Fruit fly (Drosophila melanogaster) whole organism, prepupa: Measurements from ENCODE around the gene corto.

ENCODE experiments used
- Blimp-1 ChIP-seq: fragments of 200-800 bp; sonication (Bioruptor generic); optimal IDR thresholded peaks from 3 replicates; lab custom pipeline; 2017; ENCODE audit warnings: missing biosample characterization, missing genetic modification characterization, mild to moderate bottlenecking, moderate library complexity, missing genetic modification reagents
- CG10631 ChIP-seq: fragments of 200-800 bp; sonication (Bioruptor generic); optimal IDR thresholded peaks from 2 replicates; lab custom pipeline; 2016; ENCODE audit warnings: missing biosample characterization, missing genetic modification characterization
- CG10669 ChIP-seq: fragments of 200-800 bp; sonication (Bioruptor generic); optimal IDR thresholded peaks from 3 replicates; lab custom pipeline; 2018; ENCODE audit warnings: missing biosample characterization, mild to moderate bottlenecking, missing genetic modification characterization, moderate library complexity
- CG11294 ChIP-seq: fragments of 200-800 bp; sonication (Bioruptor generic); IDR thresholded peaks from 2 replicates; pipeline ENCODE4 v1.3.6; 2022; ENCODE audit warnings: missing biosample characterization, missing genetic modification characterization
- CG11902 ChIP-seq: fragments of 200-800 bp; sonication (Bioruptor generic); optimal IDR thresholded peaks from 3 replicates; lab custom pipeline; 2016; ENCODE audit warnings: missing biosample characterization, missing genetic modification characterization
- CG15336 ChIP-seq: fragments of 200-800 bp; sonication (Bioruptor generic); IDR thresholded peaks from 2 replicates; pipeline ENCODE4 v1.3.6; 2022; ENCODE audit warnings: missing biosample characterization, missing genetic modification characterization
- CG1621 ChIP-seq: fragments of 200-800 bp; sonication (Bioruptor generic); optimal IDR thresholded peaks from 3 replicates; lab custom pipeline; 2018; ENCODE audit warnings: missing biosample characterization, mild to moderate bottlenecking, missing genetic modification characterization
- CG16779 ChIP-seq: fragments of 200-800 bp; sonication (Bioruptor generic); optimal IDR thresholded peaks from 3 replicates; lab custom pipeline; 2017; ENCODE audit warnings: missing biosample characterization, mild to moderate bottlenecking, missing genetic modification characterization
- CG31627 ChIP-seq: fragments of 200-800 bp; sonication (Bioruptor generic); optimal IDR thresholded peaks from 3 replicates; lab custom pipeline; 2016; ENCODE audit warnings: missing biosample characterization, missing genetic modification characterization
- CG32006 ChIP-seq: fragments of 200-800 bp; sonication (Bioruptor generic); optimal IDR thresholded peaks from 3 replicates; lab custom pipeline; 2017; ENCODE audit warnings: missing biosample characterization, mild to moderate bottlenecking, missing genetic modification characterization
- CG34406 ChIP-seq: fragments of 200-800 bp; sonication (Bioruptor generic); optimal IDR thresholded peaks from 3 replicates; lab custom pipeline; 2016; ENCODE audit warnings: missing biosample characterization, missing genetic modification characterization
- CG3919 ChIP-seq: fragments of 200-800 bp; sonication (Bioruptor generic); optimal IDR thresholded peaks from 3 replicates; lab custom pipeline; 2016; ENCODE audit warnings: missing biosample characterization, missing genetic modification characterization
- CG4318 ChIP-seq: fragments of 200-800 bp; sonication (Bioruptor generic); optimal IDR thresholded peaks from 3 replicates; lab custom pipeline; 2017; ENCODE audit warnings: missing biosample characterization, mild to moderate bottlenecking, missing genetic modification characterization
- CG6163 ChIP-seq: fragments of 200-800 bp; sonication (Bioruptor generic); IDR thresholded peaks from 3 replicates; pipeline ENCODE4 v1.3.6; 2022; ENCODE audit warnings: missing biosample characterization, missing genetic modification characterization
- CG6276 ChIP-seq: fragments of 200-800 bp; sonication (Bioruptor generic); optimal IDR thresholded peaks from 2 replicates; lab custom pipeline; 2017; ENCODE audit warnings: missing biosample characterization, mild to moderate bottlenecking, missing genetic modification characterization
- CG6808 ChIP-seq: fragments of 200-800 bp; sonication (Bioruptor generic); optimal IDR thresholded peaks from 3 replicates; lab custom pipeline; 2017; ENCODE audit warnings: missing biosample characterization, missing genetic modification characterization, mild to moderate bottlenecking, moderate library complexity, missing genetic modification reagents
- CG6854 ChIP-seq: fragments of 200-800 bp; sonication (Bioruptor generic); optimal IDR thresholded peaks from 2 replicates; lab custom pipeline; 2017; ENCODE audit warnings: missing biosample characterization, mild to moderate bottlenecking, missing genetic modification characterization
- CG7368 ChIP-seq: fragments of 200-800 bp; sonication (Bioruptor generic); optimal IDR thresholded peaks from 3 replicates; lab custom pipeline; 2016; ENCODE audit warnings: missing biosample characterization, missing genetic modification characterization
- CG8119 ChIP-seq: fragments of 200-800 bp; sonication (Bioruptor generic); IDR thresholded peaks from 3 replicates; pipeline ENCODE4 v1.3.6; 2022; ENCODE audit warnings: missing biosample characterization, missing genetic modification characterization
- CG8319 ChIP-seq: fragments of 200-800 bp; sonication (Bioruptor generic); optimal IDR thresholded peaks from 3 replicates; lab custom pipeline; 2016; ENCODE audit warnings: missing biosample characterization, missing genetic modification characterization
- CG8632 ChIP-seq: fragments of 200-800 bp; sonication (Bioruptor generic); optimal IDR thresholded peaks from 3 replicates; lab custom pipeline; 2016; ENCODE audit warnings: missing biosample characterization, missing genetic modification characterization
- CG9139 ChIP-seq: fragments of 200-800 bp; sonication (Bioruptor generic); optimal IDR thresholded peaks from 3 replicates; lab custom pipeline; 2017; ENCODE audit warnings: missing biosample characterization, mild to moderate bottlenecking, missing genetic modification characterization
- Eip75B ChIP-seq: fragments of 200-800 bp; sonication (Bioruptor generic); optimal IDR thresholded peaks from 3 replicates; lab custom pipeline; 2016; ENCODE audit warnings: missing biosample characterization, missing genetic modification characterization
- Ets21C ChIP-seq: fragments of 200-800 bp; sonication (Bioruptor generic); optimal IDR thresholded peaks from 3 replicates; lab custom pipeline; 2016; ENCODE audit warnings: missing biosample characterization, missing genetic modification characterization
- Gug ChIP-seq: fragments of 200-800 bp; sonication (Bioruptor generic); IDR thresholded peaks from 2 replicates; pipeline ENCODE4 v1.3.6; 2022; ENCODE audit warnings: missing biosample characterization, missing genetic modification characterization
- Hr38 ChIP-seq: sonication (Bioruptor generic); optimal IDR thresholded peaks from 2 replicates; lab custom pipeline; 2016; ENCODE audit warnings: missing biosample characterization, missing genetic modification characterization
- Hr39 ChIP-seq: fragments of 200-800 bp; sonication (Bioruptor generic); optimal IDR thresholded peaks from 2 replicates; lab custom pipeline; 2016; ENCODE audit warnings: missing biosample characterization, missing genetic modification characterization
- Hr4 ChIP-seq: fragments of 200-800 bp; sonication (Bioruptor generic); optimal IDR thresholded peaks from 3 replicates; lab custom pipeline; 2016; ENCODE audit warnings: missing biosample characterization, missing genetic modification characterization
- Lpt ChIP-seq: fragments of 200-800 bp; sonication (Bioruptor generic); optimal IDR thresholded peaks from 3 replicates; lab custom pipeline; 2016; ENCODE audit warnings: missing biosample characterization, missing genetic modification characterization
- Met ChIP-seq: fragments of 200-800 bp; sonication (Bioruptor generic); optimal IDR thresholded peaks from 3 replicates; lab custom pipeline; 2016; ENCODE audit warnings: missing biosample characterization, missing genetic modification characterization
- OdsH ChIP-seq: fragments of 200-800 bp; sonication (Bioruptor generic); optimal IDR thresholded peaks from 3 replicates; lab custom pipeline; 2016; ENCODE audit warnings: missing biosample characterization, missing genetic modification characterization
- Smox ChIP-seq: fragments of 200-800 bp; sonication (Bioruptor generic); optimal IDR thresholded peaks from 3 replicates; lab custom pipeline; 2016; ENCODE audit warnings: missing biosample characterization, missing genetic modification characterization
- Sox102F ChIP-seq: fragments of 200-800 bp; sonication (Bioruptor generic); optimal IDR thresholded peaks from 2 replicates; lab custom pipeline; 2016; ENCODE audit warnings: missing biosample characterization, mild to moderate bottlenecking, missing genetic modification characterization
- Sox14 ChIP-seq: fragments of 200-800 bp; sonication (Bioruptor generic); optimal IDR thresholded peaks from 3 replicates; lab custom pipeline; 2016; ENCODE audit warnings: missing biosample characterization, missing genetic modification characterization
- Sox15 ChIP-seq: fragments of 200-800 bp; sonication (Bioruptor generic); optimal IDR thresholded peaks from 3 replicates; lab custom pipeline; 2016; ENCODE audit warnings: missing biosample characterization, missing genetic modification characterization
- achi ChIP-seq: fragments of 200-800 bp; sonication (Bioruptor generic); optimal IDR thresholded peaks from 3 replicates; lab custom pipeline; 2016; ENCODE audit warnings: missing biosample characterization, missing genetic modification characterization
- acj6 ChIP-seq: fragments of 200-800 bp; sonication (Bioruptor generic); optimal IDR thresholded peaks from 3 replicates; lab custom pipeline; 2016; ENCODE audit warnings: missing biosample characterization, missing genetic modification characterization
- cyc ChIP-seq: fragments of 200-800 bp; sonication (Bioruptor generic); optimal IDR thresholded peaks from 3 replicates; lab custom pipeline; 2016; ENCODE audit warnings: missing biosample characterization, missing genetic modification characterization
- dac ChIP-seq: fragments of 200-800 bp; sonication (Bioruptor generic); optimal IDR thresholded peaks from 2 replicates; lab custom pipeline; 2017; ENCODE audit warnings: missing biosample characterization, mild to moderate bottlenecking, missing genetic modification characterization
- dsx ChIP-seq: fragments of 200-800 bp; optimal IDR thresholded peaks from 3 replicates; lab custom pipeline; 2019; ENCODE audit warnings: missing biosample characterization, mild to moderate bottlenecking, missing genetic modification characterization, moderate library complexity; ENCODE audit not compliant: poor library complexity, severe bottlenecking
- eg ChIP-seq: fragments of 200-800 bp; sonication (Bioruptor generic); IDR thresholded peaks from 3 replicates; pipeline ENCODE4 v1.3.6; 2022; ENCODE audit warnings: missing biosample characterization, missing genetic modification characterization
- esn ChIP-seq: fragments of 200-800 bp; sonication (Bioruptor generic); optimal IDR thresholded peaks from 2 replicates; lab custom pipeline; 2016; ENCODE audit warnings: missing biosample characterization, mild to moderate bottlenecking, missing genetic modification characterization, moderate library complexity
- fd59A ChIP-seq: fragments of 200-800 bp; sonication (Bioruptor generic); optimal IDR thresholded peaks from 2 replicates; lab custom pipeline; 2017; ENCODE audit warnings: missing biosample characterization, mild to moderate bottlenecking, missing genetic modification characterization, missing genetic modification reagents
- fd85E ChIP-seq: fragments of 200-800 bp; sonication (Bioruptor generic); optimal IDR thresholded peaks from 3 replicates; lab custom pipeline; 2016; ENCODE audit warnings: missing biosample characterization, missing genetic modification characterization
- fkh ChIP-seq: fragments of 200-800 bp; sonication (Bioruptor generic); optimal IDR thresholded peaks from 3 replicates; lab custom pipeline; 2017; ENCODE audit warnings: missing biosample characterization, mild to moderate bottlenecking, missing genetic modification characterization, moderate library complexity
- lz ChIP-seq: fragments of 200-800 bp; sonication (Bioruptor generic); optimal IDR thresholded peaks from 3 replicates; lab custom pipeline; 2016; ENCODE audit warnings: missing biosample characterization, missing genetic modification characterization
- net ChIP-seq: fragments of 200-800 bp; sonication (Bioruptor generic); optimal IDR thresholded peaks from 3 replicates; lab custom pipeline; 2016; ENCODE audit warnings: missing biosample characterization, missing genetic modification characterization
- salr ChIP-seq, 2 experiments: fragments of 200-800 bp; sonication (Bioruptor generic); optimal IDR thresholded peaks; 3 replicates each; lab custom pipeline; 2016 to 2018; ENCODE audit warnings: missing biosample characterization in 2 of 2, missing genetic modification characterization in 2 of 2, mild to moderate bottlenecking in 1 of 2
- ss ChIP-seq, 2 experiments: fragments of 200-800 bp; sonication (Bioruptor generic); optimal IDR thresholded peaks; 2 replicates in 1 of 2; 3 replicates in 1 of 2; lab custom pipeline; 2017 to 2018; ENCODE audit warnings: mild to moderate bottlenecking in 2 of 2, missing biosample characterization in 2 of 2, missing genetic modification characterization in 2 of 2, moderate library complexity in 1 of 2
- svp ChIP-seq: fragments of 200-800 bp; sonication (Bioruptor generic); peaks from one replicate; lab custom pipeline; 2016; ENCODE audit warnings: missing biosample characterization, missing genetic modification characterization
- vri ChIP-seq: fragments of 200-800 bp; sonication (Bioruptor generic); optimal IDR thresholded peaks from 3 replicates; lab custom pipeline; 2016; ENCODE audit warnings: missing biosample characterization, mild to moderate bottlenecking, missing genetic modification characterization

Gene corto

dm6 chr3R:5112814-5113486 is 26.1 kb upstream of the corto start:
- peak; percentile 86 for TF ChIP-seq CG8319 (GFP tag; lab: Kevin White, UChicago)
- TF ChIP-seq CG9139 (GFP tag; lab: Kevin White, UChicago): peak; percentile 92
- peak; percentile 97 for TF ChIP-seq achi (GFP tag; lab: Kevin White, UChicago)
- TF ChIP-seq Gug (GFP tag; lab: Robert Waterston, UW): peak; percentile 98
- TF ChIP-seq Blimp-1 (GFP tag; lab: Kevin White, UChicago): peak; percentile 46
- TF ChIP-seq salr (GFP tag; optimal IDR thresholded peaks at IDR 0.05; lab: Kevin White, UChicago): peak; percentile 97
- peak; percentile 94 for TF ChIP-seq CG16779
- peak; percentile 96 for TF ChIP-seq Eip75B
- peak; percentile 94 for TF ChIP-seq OdsH (GFP tag; lab: Kevin White, UChicago)
- TF ChIP-seq Sox15 (GFP tag; lab: Kevin White, UChicago): peak; percentile 81
- TF ChIP-seq fkh (GFP tag; lab: Kevin White, UChicago): peak; percentile 90
- peak; percentile 97 for TF ChIP-seq CG10631
- peak; percentile 90 for TF ChIP-seq lz (GFP tag; lab: Kevin White, UChicago)
- peak; percentile 73 for TF ChIP-seq CG11902 (GFP tag; lab: Kevin White, UChicago)
- peak; percentile 95 for TF ChIP-seq CG11294 (GFP tag; lab: Robert Waterston, UW)
- TF ChIP-seq CG10669: peak; percentile 98
- TF ChIP-seq CG6163: peak; percentile 98
- peak; percentile 84 for TF ChIP-seq Smox (GFP tag; lab: Kevin White, UChicago)
- peak; percentile 81 for TF ChIP-seq Sox102F (GFP tag; lab: Kevin White, UChicago)
- TF ChIP-seq CG15336 (GFP tag; lab: Robert Waterston, UW): peak; percentile 98
- peak; percentile 98 for TF ChIP-seq Lpt (GFP tag; lab: Kevin White, UChicago)
- TF ChIP-seq net: peak; percentile 97
- TF ChIP-seq dac (GFP tag; lab: Kevin White, UChicago): peak; percentile 98
- TF ChIP-seq dsx: peak; percentile 100
- peak; percentile 93 for TF ChIP-seq svp (GFP tag; lab: Kevin White, UChicago)
- TF ChIP-seq CG8632 (GFP tag; lab: Kevin White, UChicago): peak; percentile 87
- peak; percentile 70 for TF ChIP-seq Ets21C (GFP tag; lab: Kevin White, UChicago)
- TF ChIP-seq Met: peak; percentile 89
- TF ChIP-seq CG4318 (GFP tag; lab: Kevin White, UChicago): peak; percentile 97
- peak; percentile 85 for TF ChIP-seq Hr38 (GFP tag; lab: Kevin White, UChicago)
- peak; percentile 84 for TF ChIP-seq fd85E (GFP tag; lab: Kevin White, UChicago)
- peak; percentile 98 for TF ChIP-seq eg (GFP tag; lab: Robert Waterston, UW)
- TF ChIP-seq CG31627 (GFP tag; lab: Kevin White, UChicago): peak; percentile 88
- TF ChIP-seq Hr4: peak; percentile 99
- TF ChIP-seq CG6854 (GFP tag; lab: Kevin White, UChicago): peak; percentile 74
- TF ChIP-seq CG7368 (GFP tag; lab: Kevin White, UChicago): peak; percentile 96
- peak; percentile 98 for TF ChIP-seq Sox14 (GFP tag; lab: Kevin White, UChicago)
- peak; percentile 77 for TF ChIP-seq vri (GFP tag; lab: Kevin White, UChicago)
- TF ChIP-seq CG34406 (GFP tag; lab: Kevin White, UChicago): peak; percentile 88
- TF ChIP-seq fd59A (GFP tag; lab: Kevin White, UChicago): peak; percentile 97
- peak; percentile 98 for TF ChIP-seq CG6276 (GFP tag; lab: Kevin White, UChicago)
- TF ChIP-seq CG3919 (GFP tag; lab: Kevin White, UChicago): peak; percentile 98
- TF ChIP-seq CG32006 (GFP tag; lab: Kevin White, UChicago): peak; percentile 99
- peak; percentile 94 for TF ChIP-seq ss (GFP tag; optimal IDR thresholded peaks at IDR 0.05; lab: Kevin White, UChicago)
- TF ChIP-seq CG8119 (GFP tag; lab: Robert Waterston, UW): peak; percentile 99
- TF ChIP-seq CG1621: peak; percentile 97
- peak; percentile 85 for TF ChIP-seq Hr39 (GFP tag; lab: Kevin White, UChicago)
- TF ChIP-seq CG6808 (GFP tag; lab: Kevin White, UChicago): peak; percentile 95
- peak; percentile 90 for TF ChIP-seq esn (GFP tag; lab: Kevin White, UChicago)
- TF ChIP-seq cyc (GFP tag; lab: Kevin White, UChicago): peak; percentile 88
- TF ChIP-seq acj6 (GFP tag; lab: Kevin White, UChicago): peak; percentile 94
